Fruit fly (Drosophila melanogaster): ENCODE results near the gene bbx.
A peak's percentile ranks its signal among the peaks of the same experiment; 100 is the strongest.

The bbx gene

dm6 chrX:21388734-21389133, 25.9 kb downstream of the bbx start, which contains the start of gene mst:
mst (plus strand) TSS chrX:21388977.
- no peak for TF ChIP-seq Dif (GFP tag; optimal IDR thresholded peaks at IDR 0.05; ENCODE audit: partially characterized antibody)
- no peak for TF ChIP-seq Sp1 (GFP tag; optimal IDR thresholded peaks at IDR 0.05)
- TF ChIP-seq lola (GFP tag; optimal IDR thresholded peaks at IDR 0.05), result no peak
- no peak for TF ChIP-seq Jra (GFP tag; optimal IDR thresholded peaks at IDR 0.05)
- TF ChIP-seq CrebA (GFP tag; optimal IDR thresholded peaks at IDR 0.05; ENCODE audit: borderline replicate concordance), result no peak
- TF ChIP-seq Hr78 (GFP tag; optimal IDR thresholded peaks at IDR 0.05), result no peak
- no peak for TF ChIP-seq sage (GFP tag; optimal IDR thresholded peaks at IDR 0.05)
- TF ChIP-seq Dfd (GFP tag; optimal IDR thresholded peaks at IDR 0.05), result no peak
- no peak for TF ChIP-seq h (GFP tag; optimal IDR thresholded peaks at IDR 0.05)
- no peak for TF ChIP-seq CG9705 (GFP tag; optimal IDR thresholded peaks at IDR 0.05)
- no peak for TF ChIP-seq Myc (optimal IDR thresholded peaks at IDR 0.05)
- no peak for TF ChIP-seq GATAd (GFP tag; optimal IDR thresholded peaks at IDR 0.05)
- TF ChIP-seq Hnf4 (GFP tag; optimal IDR thresholded peaks at IDR 0.05), result no peak
- TF ChIP-seq Mio (GFP tag; optimal IDR thresholded peaks at IDR 0.05), result no peak
- no peak for TF ChIP-seq CG32264 (GFP tag; optimal IDR thresholded peaks at IDR 0.05)
- TF ChIP-seq Rel (GFP tag; optimal IDR thresholded peaks at IDR 0.05), result no peak
- TF ChIP-seq Rel (tag; optimal IDR thresholded peaks at IDR 0.05), result no peak

DNA sequence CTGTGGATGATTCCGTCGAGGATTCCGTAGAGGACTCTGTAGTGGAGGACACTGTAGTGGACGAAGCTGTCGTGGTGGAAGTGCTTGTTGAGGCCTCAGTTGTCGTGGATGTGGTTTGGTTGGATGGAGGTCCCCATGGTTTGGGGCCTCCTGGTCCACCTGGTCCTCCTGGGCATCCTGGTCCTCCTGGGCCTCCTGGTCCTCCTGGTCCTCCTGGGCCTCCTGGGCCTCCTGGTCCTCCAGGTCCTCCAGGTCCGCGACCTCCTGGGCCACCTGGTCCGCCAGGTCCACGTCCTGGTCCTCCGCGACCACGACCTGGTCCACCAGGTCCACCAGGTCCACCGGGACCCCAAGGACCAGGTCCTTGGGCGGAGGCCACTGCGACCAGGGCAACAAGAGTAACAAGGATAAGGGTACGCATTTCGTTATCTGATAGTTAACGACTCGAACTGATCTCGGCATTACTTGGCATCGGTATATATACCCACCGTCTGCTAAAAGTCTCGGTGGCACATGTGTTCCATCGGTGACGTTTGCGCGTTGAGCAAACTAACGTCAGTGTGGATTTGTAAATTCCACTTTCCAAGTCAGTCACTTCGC, 34.1 kb downstream of the bbx start, which contains the start of gene lcs:
Gene lcs, minus strand, starts transcription at position 457 of the 600 bp plus-strand sequence.
- TF ChIP-seq lola (GFP tag; optimal IDR thresholded peaks at IDR 0.05), result no peak
- peak; percentile 99 for TF ChIP-seq Dfd (GFP tag; optimal IDR thresholded peaks at IDR 0.05)

DNA sequence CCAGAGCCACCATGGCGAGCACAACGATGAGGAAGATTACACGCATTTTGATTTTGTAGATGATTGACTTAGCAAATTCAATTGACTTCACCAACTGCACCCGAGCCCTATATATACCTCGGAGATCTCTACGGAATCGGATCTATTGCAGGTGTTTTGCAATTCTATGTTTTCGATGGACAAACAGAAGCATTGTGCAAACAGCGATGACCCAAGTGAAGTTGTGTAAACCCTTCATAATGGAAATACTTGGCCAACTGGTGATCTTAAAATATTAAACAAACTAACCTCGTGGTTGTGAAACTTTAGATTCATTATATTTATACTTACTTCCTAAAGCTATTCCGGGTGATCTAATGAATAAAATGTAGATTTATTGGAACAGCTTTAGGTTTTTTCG, 39.8 kb downstream of the bbx start, which contains the start of gene whe:
Gene whe, minus strand, starts transcription at position 101 of the 400 bp plus-strand sequence.
- no peak for TF ChIP-seq CG9705 (GFP tag; optimal IDR thresholded peaks at IDR 0.05)
- no peak for TF ChIP-seq dl (GFP tag; optimal IDR thresholded peaks at IDR 0.05; ENCODE audit: insufficient read depth in 1 of 2, partially characterized antibody in 2 of 2)
- TF ChIP-seq Hr78 (GFP tag; optimal IDR thresholded peaks at IDR 0.05), result no peak
- no peak for TF ChIP-seq tai (GFP tag; optimal IDR thresholded peaks at IDR 0.05)
- no peak for TF ChIP-seq sv (GFP tag; optimal IDR thresholded peaks at IDR 0.05)
- no peak for TF ChIP-seq dsf (GFP tag; optimal IDR thresholded peaks at IDR 0.05; ENCODE audit: borderline replicate concordance)
- TF ChIP-seq Mio (GFP tag; optimal IDR thresholded peaks at IDR 0.05), result no peak
- TF ChIP-seq GATAd (GFP tag; optimal IDR thresholded peaks at IDR 0.05), result no peak
- TF ChIP-seq woc (GFP tag; optimal IDR thresholded peaks at IDR 0.05), result no peak
- TF ChIP-seq Dfd (GFP tag; optimal IDR thresholded peaks at IDR 0.05), result no peak
- TF ChIP-seq jim (GFP tag; optimal IDR thresholded peaks at IDR 0.05), result no peak
- no peak for TF ChIP-seq foxo (GFP tag; optimal IDR thresholded peaks at IDR 0.05)
- TF ChIP-seq h (GFP tag; optimal IDR thresholded peaks at IDR 0.05), result no peak
- no peak for TF ChIP-seq Rel (GFP tag; optimal IDR thresholded peaks at IDR 0.05)
- no peak for TF ChIP-seq Rel (tag; optimal IDR thresholded peaks at IDR 0.05)
- no peak for TF ChIP-seq sage (GFP tag; optimal IDR thresholded peaks at IDR 0.05)

Data from whole organism, wandering third instar larva.